Fruit fly (Drosophila melanogaster): ENCODE data around the gene Zip99C.

Zip99C gene

dm6 chr3R:29859763-29860162 lies 8.9 kb downstream of the Zip99C start (continued):
- no peak for TF ChIP-seq CG17328 (GFP tag; IDR thresholded peaks at IDR 0.05)
- peak; percentile 44 for TF ChIP-seq CG15601 (tag; optimal IDR thresholded peaks at IDR 0.05)
- TF ChIP-seq Atf3 (GFP tag; optimal IDR thresholded peaks at IDR 0.05), result no peak
- no peak for TF ChIP-seq sr (GFP tag; IDR thresholded peaks at IDR 0.05)
- TF ChIP-seq CG31224 (GFP tag; IDR thresholded peaks at IDR 0.05), result 0 out of 2 replicates have a peak, but pooled peaks have one; percentile 34
- peak; percentile 35 for TF ChIP-seq Ssrp (tag; optimal IDR thresholded peaks at IDR 0.05)
- peak; percentile 63 for TF ChIP-seq MESR4 (GFP tag; optimal IDR thresholded peaks at IDR 0.05)
- peak; percentile 67 for TF ChIP-seq lilli (GFP tag; optimal IDR thresholded peaks at IDR 0.05)
- TF ChIP-seq CG2712 (tag; optimal IDR thresholded peaks at IDR 0.05), result peak; percentile 56
- peak; percentile 31; the same call in 1 of the 3 replicates for TF ChIP-seq Doc3 (GFP tag; IDR thresholded peaks at IDR 0.05; ENCODE audit: partially characterized antibody)
- TF ChIP-seq ind (GFP tag; optimal IDR thresholded peaks at IDR 0.05), result peak; percentile 39
- no peak for TF ChIP-seq Max (GFP tag; optimal IDR thresholded peaks at IDR 0.05)
- peak; percentile 32 for TF ChIP-seq Hsf (GFP tag; optimal IDR thresholded peaks at IDR 0.05)
- no peak for TF ChIP-seq gcm2 (GFP tag; optimal IDR thresholded peaks at IDR 0.05)
- TF ChIP-seq MBD-R2 (GFP tag; IDR thresholded peaks at IDR 0.05), result peak; percentile 68
- TF ChIP-seq CG12219 (GFP tag; optimal IDR thresholded peaks at IDR 0.05), result peak; percentile 28
- TF ChIP-seq TFAM (GFP tag; optimal IDR thresholded peaks at IDR 0.05), result no peak
- TF ChIP-seq CG6683 (GFP tag; optimal IDR thresholded peaks at IDR 0.05), result no peak
- TF ChIP-seq CG17802 (tag; optimal IDR thresholded peaks at IDR 0.05), result peak; percentile 11
- peak; percentile 67 for TF ChIP-seq Fer3 (tag; optimal IDR thresholded peaks at IDR 0.05)
- 0 out of 2 replicates have a peak, but pooled peaks have one; percentile 17 for TF ChIP-seq GATAe (GFP tag; conservative IDR thresholded peaks at IDR 0.05)
- peak; percentile 33 for TF ChIP-seq HHEX (GFP tag; optimal IDR thresholded peaks at IDR 0.05)
- peak; percentile 81 for TF ChIP-seq Rfx (GFP tag; IDR thresholded peaks at IDR 0.05)
- no peak for TF ChIP-seq ap (GFP tag; IDR thresholded peaks at IDR 0.05)
- TF ChIP-seq CG1529 (GFP tag; optimal IDR thresholded peaks at IDR 0.05), result no peak
- peak; percentile 3 for TF ChIP-seq CG9437 (GFP tag; optimal IDR thresholded peaks at IDR 0.05)
- TF ChIP-seq bab2 (GFP tag; optimal IDR thresholded peaks at IDR 0.05), result peak; percentile 19
- TF ChIP-seq pfk (GFP tag; optimal IDR thresholded peaks at IDR 0.05), result no peak
- TF ChIP-seq sug (tag; optimal IDR thresholded peaks at IDR 0.05), result peak; percentile 15
- TF ChIP-seq CG12942 (GFP tag; optimal IDR thresholded peaks at IDR 0.05), result peak; percentile 19
- peak; percentile 3 for TF ChIP-seq Blimp-1 (GFP tag; optimal IDR thresholded peaks at IDR 0.05)
- TF ChIP-seq CG12104 (GFP tag; optimal IDR thresholded peaks at IDR 0.05), result no peak
- TF ChIP-seq rib (GFP tag; IDR thresholded peaks at IDR 0.05), result 0 out of 2 replicates have a peak, but pooled peaks have one; percentile 14
- peak; percentile 67 for TF ChIP-seq E2f2 (GFP tag; IDR thresholded peaks at IDR 0.05)
- peak; percentile 83 for TF ChIP-seq slbo (GFP tag; IDR thresholded peaks at IDR 0.05)
- TF ChIP-seq pnt (GFP tag; optimal IDR thresholded peaks at IDR 0.05), result no peak
- TF ChIP-seq Lhr (GFP tag; optimal IDR thresholded peaks at IDR 0.05), result peak; percentile 10
- no peak for TF ChIP-seq dmrt99B (tag; optimal IDR thresholded peaks at IDR 0.05)
- TF ChIP-seq CG5953 (GFP tag; IDR thresholded peaks at IDR 0.05), result no peak
- peak; percentile 28; the same call in 1 of the 3 replicates for TF ChIP-seq ase (GFP tag; IDR thresholded peaks at IDR 0.05)
- TF ChIP-seq fd3F (GFP tag; optimal IDR thresholded peaks at IDR 0.05), result peak; percentile 31
- peak; percentile 79 for TF ChIP-seq CG12659 (GFP tag; optimal IDR thresholded peaks at IDR 0.05)
- TF ChIP-seq CG34422 (GFP tag; IDR thresholded peaks at IDR 0.05), result peak; percentile 52; the same call in 1 of the 3 replicates
- no peak for TF ChIP-seq NFAT (GFP tag; IDR thresholded peaks at IDR 0.05)
- TF ChIP-seq wek (GFP tag; optimal IDR thresholded peaks at IDR 0.05), result peak; percentile 34
- no peak for TF ChIP-seq crc (GFP tag; optimal IDR thresholded peaks at IDR 0.05)
- peak; percentile 53 for TF ChIP-seq CrebB (tag; optimal IDR thresholded peaks at IDR 0.05)
- TF ChIP-seq CG10321 (GFP tag; IDR thresholded peaks at IDR 0.05), result no peak
- TF ChIP-seq CG7372 (GFP tag; IDR thresholded peaks at IDR 0.05), result peak; percentile 54; the same call in 1 of the 2 replicates
- peak; percentile 50 for TF ChIP-seq CG13424 (tag; optimal IDR thresholded peaks at IDR 0.05)
- TF ChIP-seq CG11247 (GFP tag; IDR thresholded peaks at IDR 0.05), result peak; percentile 21; the same call in 1 of the 2 replicates

All from whole organism, embryonic.